Worm (Caenorhabditis elegans) whole organism, young adult: Measurements from ENCODE around the gene glb-9.

Source experiments
- B0336.3 ChIP-seq: fragments of 200-800 bp; sonication (Bioruptor generic); IDR thresholded peaks from 2 replicates; pipeline ENCODE4 v1.3.6; 2022; ENCODE audit warnings: missing genetic modification characterization, missing compliant biosample characterization
- D2030.7 ChIP-seq: fragments of 200-800 bp; sonication (Bioruptor generic); IDR thresholded peaks from 2 replicates; pipeline ENCODE4 v1.3.6; 2022; ENCODE audit warnings: missing genetic modification reagents, missing genetic modification characterization, missing compliant biosample characterization
- F33H1.4 ChIP-seq: fragments of 200-800 bp; sonication (Bioruptor generic); IDR thresholded peaks from 2 replicates; pipeline ENCODE4 v1.3.6; 2022; ENCODE audit warnings: missing genetic modification reagents, missing genetic modification characterization, missing compliant biosample characterization
- F49E8.2 ChIP-seq: sonication (generic microtip); optimal IDR thresholded peaks from 3 replicates; lab custom pipeline; 2017; ENCODE audit warnings: missing genetic modification characterization, mild to moderate bottlenecking, missing compliant biosample characterization, antibody characterized with exemption, moderate library complexity; ENCODE audit not compliant: insufficient read depth
- F52B5.7 ChIP-seq: sonication (generic microtip); optimal IDR thresholded peaks from 2 replicates; lab custom pipeline; 2016; ENCODE audit warnings: mild to moderate bottlenecking, missing genetic modification characterization, missing compliant biosample characterization
- F57A8.1 ChIP-seq: fragments of 200-800 bp; sonication (Bioruptor generic); optimal IDR thresholded peaks from 2 replicates; lab custom pipeline; 2018; ENCODE audit warnings: mild to moderate bottlenecking, missing genetic modification characterization, moderate library complexity, missing compliant biosample characterization
- T26A5.8 ChIP-seq: sonication (generic microtip); optimal IDR thresholded peaks from 2 replicates; lab custom pipeline; 2016; ENCODE audit warnings: missing genetic modification characterization, missing compliant biosample characterization
- aptf-3 ChIP-seq: fragments of 200-800 bp; sonication (Bioruptor generic); IDR thresholded peaks from 2 replicates; pipeline ENCODE4 v1.3.6; 2022; ENCODE audit warnings: missing genetic modification characterization, missing compliant biosample characterization
- atf-7 ChIP-seq: sonication (generic microtip); optimal IDR thresholded peaks from 2 replicates; lab custom pipeline; 2017; ENCODE audit warnings: mild to moderate bottlenecking, missing genetic modification characterization, missing compliant biosample characterization
- attf-3 ChIP-seq: fragments of 200-800 bp; sonication (Bioruptor generic); conservative IDR thresholded peaks from 2 replicates; pipeline ENCODE4 v1.3.6; 2022; ENCODE audit warnings: missing genetic modification reagents, missing genetic modification characterization, missing compliant biosample characterization
- bed-1 ChIP-seq: fragments of 200-800 bp; sonication (Bioruptor generic); IDR thresholded peaks from 2 replicates; pipeline ENCODE4 v1.3.6; 2022; ENCODE audit warnings: missing genetic modification reagents, missing genetic modification characterization, missing compliant biosample characterization
- ceh-79 ChIP-seq: sonication (generic microtip); optimal IDR thresholded peaks from 2 replicates; lab custom pipeline; 2017; ENCODE audit warnings: mild to moderate bottlenecking, missing genetic modification characterization, missing compliant biosample characterization
- efl-1 ChIP-seq: fragments of 150-350 bp; optimal IDR thresholded peaks from 2 replicates; lab custom pipeline; 2014; ENCODE audit warnings: missing biosample characterization, missing genetic modification reagents, missing genetic modification characterization
- egl-44 ChIP-seq: fragments of 200-800 bp; sonication (Bioruptor generic); IDR thresholded peaks from 2 replicates; pipeline ENCODE4 v1.3.6; 2022; ENCODE audit warnings: missing genetic modification reagents, missing genetic modification characterization, missing compliant biosample characterization
- gei-17 ChIP-seq: fragments of 200-800 bp; sonication (Bioruptor generic); optimal IDR thresholded peaks from 2 replicates; lab custom pipeline; 2018; ENCODE audit warnings: mild to moderate bottlenecking, missing genetic modification characterization, missing compliant biosample characterization
- him-1 ChIP-seq: sonication (generic microtip); optimal IDR thresholded peaks from 2 replicates; lab custom pipeline; 2016; ENCODE audit warnings: missing genotype, missing genetic modification reagents, missing genetic modification characterization, missing compliant biosample characterization
- hmg-20 ChIP-seq: fragments of 200-800 bp; sonication (Bioruptor generic); IDR thresholded peaks from 2 replicates; pipeline ENCODE4 v1.3.6; 2022; ENCODE audit warnings: missing genetic modification reagents, missing genetic modification characterization, missing compliant biosample characterization
- lag-1 ChIP-seq: fragments of 200-800 bp; sonication (Bioruptor generic); IDR thresholded peaks from 2 replicates; pipeline ENCODE4 v1.3.6; 2022; ENCODE audit warnings: missing genetic modification reagents, missing genetic modification characterization, missing compliant biosample characterization
- let-607 ChIP-seq, 2 experiments: fragments of 200-800 bp in 1 of 2; sonication (Bioruptor generic) in 1 of 2; sonication (generic microtip) in 1 of 2; optimal IDR thresholded peaks; 2 replicates each; lab custom pipeline; 2016 to 2018; ENCODE audit warnings: mild to moderate bottlenecking in 2 of 2, missing compliant biosample characterization in 2 of 2, missing genetic modification characterization in 2 of 2, moderate library complexity in 2 of 2, missing genotype in 1 of 2
- lin-26 ChIP-seq: fragments of 200-800 bp; sonication (Bioruptor generic); IDR thresholded peaks from 2 replicates; pipeline ENCODE4 v1.3.6; 2022; ENCODE audit warnings: missing genetic modification reagents, missing genetic modification characterization, missing compliant biosample characterization
- lin-40 ChIP-seq: sonication (generic microtip); optimal IDR thresholded peaks from 2 replicates; lab custom pipeline; 2016; ENCODE audit warnings: missing genetic modification characterization, mild to moderate bottlenecking, missing compliant biosample characterization, missing genotype, missing genetic modification reagents
- lir-1 ChIP-seq: fragments of 200-800 bp; sonication (Bioruptor generic); conservative IDR thresholded peaks from 2 replicates; pipeline ENCODE4 v1.3.6; 2022; ENCODE audit warnings: missing genetic modification reagents, missing genetic modification characterization, missing compliant biosample characterization
- madf-10 ChIP-seq: sonication (generic microtip); optimal IDR thresholded peaks from 2 replicates; lab custom pipeline; 2016; ENCODE audit warnings: mild to moderate bottlenecking, missing genetic modification characterization, missing compliant biosample characterization
- madf-3 ChIP-seq: fragments of 200-800 bp; sonication (Bioruptor generic); IDR thresholded peaks from 2 replicates; pipeline ENCODE4 v1.3.6; 2022; ENCODE audit warnings: missing genetic modification reagents, missing genetic modification characterization, missing compliant biosample characterization
- madf-6 ChIP-seq: fragments of 200-800 bp; sonication (Bioruptor generic); IDR thresholded peaks from 2 replicates; pipeline ENCODE4 v1.3.6; 2022; ENCODE audit warnings: missing genetic modification reagents, missing genetic modification characterization, missing compliant biosample characterization
- madf-8 ChIP-seq: fragments of 200-800 bp; sonication (Bioruptor generic); conservative IDR thresholded peaks from 2 replicates; pipeline ENCODE4 v1.3.6; 2022; ENCODE audit warnings: missing genetic modification reagents, missing genetic modification characterization, missing compliant biosample characterization
- mxl-1 ChIP-seq: sonication (generic microtip); optimal IDR thresholded peaks from 2 replicates; lab custom pipeline; 2016; ENCODE audit warnings: missing genetic modification characterization, missing compliant biosample characterization
- nfyb-1 ChIP-seq: fragments of 200-800 bp; sonication (Bioruptor generic); IDR thresholded peaks from 2 replicates; pipeline ENCODE4 v1.3.6; 2022; ENCODE audit warnings: missing genetic modification reagents, missing genetic modification characterization, missing compliant biosample characterization
- nhr-120 ChIP-seq: fragments of 200-800 bp; sonication (Bioruptor generic); IDR thresholded peaks from 2 replicates; pipeline ENCODE4 v1.3.6; 2022; ENCODE audit warnings: missing genetic modification characterization, missing compliant biosample characterization
- nhr-90 ChIP-seq: sonication (generic microtip); optimal IDR thresholded peaks from 2 replicates; lab custom pipeline; 2016; ENCODE audit warnings: missing genotype, mild to moderate bottlenecking, missing genetic modification characterization, missing compliant biosample characterization
- pha-4 ChIP-seq: fragments of 150-350 bp; sonication (generic microtip); optimal IDR thresholded peaks from 2 replicates; lab custom pipeline; 2014; ENCODE audit warnings: missing biosample characterization, missing genetic modification reagents, missing genetic modification characterization
- rcor-1 ChIP-seq: fragments of 200-800 bp; sonication (Bioruptor generic); IDR thresholded peaks from 2 replicates; pipeline ENCODE4 v1.3.6; 2022; ENCODE audit warnings: missing genetic modification reagents, missing genetic modification characterization, missing compliant biosample characterization
- rec-8 ChIP-seq, 2 experiments: sonication (generic microtip); optimal IDR thresholded peaks; 2 replicates each; lab custom pipeline; 2016; ENCODE audit warnings: mild to moderate bottlenecking in 2 of 2, missing genetic modification characterization in 2 of 2, missing genetic modification reagents in 2 of 2, missing genotype in 2 of 2, missing biosample characterization in 1 of 2, missing compliant biosample characterization in 1 of 2, moderate library complexity in 1 of 2
- repo-1 ChIP-seq: sonication (generic microtip); optimal IDR thresholded peaks from 2 replicates; lab custom pipeline; 2017; ENCODE audit warnings: mild to moderate bottlenecking, missing genetic modification characterization, missing compliant biosample characterization
- rpc-1 ChIP-seq, 2 experiments: fragments of 150-350 bp in 1 of 2; sonication (generic microtip) in 1 of 2; optimal IDR thresholded peaks; 2 replicates each; lab custom pipeline; 2014 to 2018; ENCODE audit warnings: missing biosample characterization in 1 of 2, missing genetic modification characterization in 1 of 2, missing genetic modification reagents in 1 of 2, missing genotype in 1 of 2
- sea-2 ChIP-seq: fragments of 200-800 bp; sonication (Bioruptor generic); IDR thresholded peaks from 2 replicates; pipeline ENCODE4 v1.3.6; 2022; ENCODE audit warnings: missing genetic modification characterization, missing compliant biosample characterization
- somi-1 ChIP-seq: fragments of 200-800 bp; sonication (Bioruptor generic); optimal IDR thresholded peaks from 2 replicates; lab custom pipeline; 2018; ENCODE audit warnings: mild to moderate bottlenecking, missing genetic modification characterization, missing compliant biosample characterization
- unc-62 ChIP-seq: fragments of 150-350 bp; optimal IDR thresholded peaks from 2 replicates; lab custom pipeline; 2014; ENCODE audit warnings: missing biosample characterization, missing genetic modification reagents, missing genetic modification characterization
- ztf-26 ChIP-seq: sonication (generic microtip); optimal IDR thresholded peaks from 2 replicates; lab custom pipeline; 2017; ENCODE audit warnings: missing genetic modification characterization, missing compliant biosample characterization

Gene glb-9

DNA sequence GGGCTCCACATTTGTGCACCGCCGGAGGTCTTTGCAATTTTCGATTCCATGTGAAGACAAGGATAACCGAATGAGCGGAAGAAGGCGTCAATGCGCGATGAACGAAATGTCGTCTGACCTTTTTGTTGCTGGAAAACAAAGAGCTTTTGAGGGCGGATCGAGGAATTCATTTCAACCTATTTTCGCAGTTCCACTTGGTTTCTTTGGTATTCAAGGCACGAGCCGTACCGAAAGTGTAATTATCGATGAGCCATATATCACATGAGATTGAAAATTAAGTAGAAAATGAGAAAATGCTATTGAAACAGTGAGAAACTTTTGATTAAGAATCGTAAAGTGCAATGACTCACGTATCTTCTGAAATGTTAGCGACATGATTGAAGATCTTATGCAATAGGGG, at the start of gene glb-9:
Gene glb-9 (minus strand): TSS at position 101 of the 400 bp plus-strand sequence.
- no peak for TF ChIP-seq lag-1 (GFP tag; lab: Robert Waterston, UW)
- TF ChIP-seq nfyb-1 = no peak
- TF ChIP-seq madf-3 = 0 out of 2 replicates have a peak, but pooled peaks have one; percentile 22
- TF ChIP-seq ztf-26 (tag; lab: Kevin White, UChicago) = no peak
- TF ChIP-seq F57A8.1 (GFP tag; lab: Kevin White, UChicago) = no peak
- no peak for TF ChIP-seq F49E8.2 (tag; lab: Kevin White, UChicago)
- TF ChIP-seq ceh-79 (tag; lab: Kevin White, UChicago) = no peak
- no peak for TF ChIP-seq nhr-90 (tag; lab: Kevin White, UChicago)

DNA sequence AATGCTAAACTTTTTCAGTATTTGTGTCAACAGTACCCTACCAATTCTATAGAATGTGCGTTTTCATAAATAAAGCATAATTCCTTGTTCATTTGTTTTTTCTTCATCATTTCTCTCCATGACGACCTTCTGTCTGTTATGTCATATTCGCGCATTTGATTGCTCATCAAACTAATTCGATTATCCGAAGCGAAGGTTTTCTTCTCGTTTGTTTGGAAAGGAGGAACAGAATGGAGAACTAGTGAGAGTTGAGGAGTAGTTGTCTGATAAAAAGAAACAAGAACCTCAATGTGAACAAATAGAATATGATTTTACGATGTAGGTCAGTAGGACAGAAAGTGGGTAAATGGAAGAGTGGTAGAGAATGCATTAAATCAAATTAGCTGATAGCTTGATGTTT, 43.5 kb upstream of the glb-9 start:
- no peak for TF ChIP-seq gei-17 (GFP tag; lab: Kevin White, UChicago)
- TF ChIP-seq hmg-20 = no peak
- TF ChIP-seq lin-26 (GFP tag; lab: Robert Waterston, UW) = no peak
- no peak for TF ChIP-seq atf-7 (tag; lab: Kevin White, UChicago)
- TF ChIP-seq efl-1 (GFP tag; lab: Kevin White, UChicago) = no peak
- no peak for TF ChIP-seq F52B5.7 (tag; lab: Kevin White, UChicago)
- TF ChIP-seq bed-1 (GFP tag; lab: Robert Waterston, UW) = no peak
- no peak for TF ChIP-seq rec-8 (tag; optimal IDR thresholded peaks at IDR 0.05; lab: Kevin White, UChicago)
- TF ChIP-seq let-607 (tag; optimal IDR thresholded peaks at IDR 0.05; lab: Kevin White, UChicago) = no peak
- no peak for TF ChIP-seq him-1 (tag; lab: Kevin White, UChicago)
- TF ChIP-seq F33H1.4 (GFP tag; lab: Robert Waterston, UW) = no peak
- TF ChIP-seq nhr-120 = no peak
- TF ChIP-seq rcor-1 (GFP tag; lab: Robert Waterston, UW) = no peak
- TF ChIP-seq repo-1 (tag; lab: Kevin White, UChicago) = no peak
- no peak for TF ChIP-seq B0336.3 (GFP tag; lab: Robert Waterston, UW)
- no peak for TF ChIP-seq sea-2 (GFP tag; lab: Robert Waterston, UW)
- TF ChIP-seq unc-62 (GFP tag; lab: Kevin White, UChicago) = no peak
- no peak for TF ChIP-seq attf-3 (GFP tag; lab: Robert Waterston, UW)
- TF ChIP-seq aptf-3 (GFP tag; lab: Robert Waterston, UW) = no peak
- no peak for TF ChIP-seq egl-44 (GFP tag; lab: Robert Waterston, UW)

DNA sequence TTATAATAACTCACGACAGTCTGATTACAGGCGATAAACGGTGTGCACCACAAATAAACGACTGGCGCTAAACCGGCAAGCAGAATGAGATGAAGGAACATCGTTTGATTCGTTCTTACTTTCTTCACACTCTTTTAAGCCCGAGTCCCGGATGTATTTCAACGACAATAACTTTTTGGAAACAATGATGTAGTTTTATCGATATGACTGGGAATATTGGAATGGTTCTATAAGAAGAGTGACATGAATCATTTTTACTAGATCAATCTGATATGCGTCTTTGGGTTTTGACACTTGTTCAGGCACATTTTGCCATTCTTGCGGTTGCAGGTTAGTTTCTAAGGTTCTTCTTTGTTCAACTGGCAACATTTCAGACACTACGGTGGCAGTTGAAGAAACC, 42.4 kb upstream of the glb-9 start, which contains the start of the genes ZK1290.11 and ZK1290.1:
Gene ZK1290.11 (minus strand): TSS at position 101 of the 400 bp plus-strand sequence.
Gene ZK1290.1 (plus strand): TSS at position 271 of the 400 bp plus-strand sequence.
- no peak for TF ChIP-seq D2030.7 (GFP tag; lab: Robert Waterston, UW)

DNA sequence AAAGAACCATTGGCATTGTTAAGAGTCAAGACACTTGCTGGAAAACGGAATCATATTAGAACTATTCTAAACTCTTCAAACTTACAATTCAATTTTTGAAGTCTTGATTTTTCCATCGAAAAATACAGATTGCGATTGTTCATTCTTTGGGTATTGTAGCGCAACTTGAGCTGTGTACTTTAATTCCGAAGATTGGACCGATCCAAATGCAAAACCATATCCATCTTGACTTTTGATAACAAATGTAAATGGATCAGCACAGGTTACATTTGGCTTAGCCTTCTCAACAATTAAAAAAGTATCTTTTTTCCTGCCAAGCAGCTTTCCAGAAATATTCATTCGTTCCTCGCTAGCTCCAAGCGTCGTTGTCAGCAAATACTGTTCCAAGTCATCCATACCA, 41.7 kb upstream of the glb-9 start:
- TF ChIP-seq bed-1 (GFP tag; lab: Robert Waterston, UW) = no peak
- TF ChIP-seq somi-1 (GFP tag; lab: Kevin White, UChicago) = no peak
- TF ChIP-seq nhr-120 = no peak
- TF ChIP-seq pha-4 (tag; lab: Kevin White, UChicago) = no peak
- no peak for TF ChIP-seq T26A5.8
- no peak for TF ChIP-seq madf-10
- no peak for TF ChIP-seq madf-6 (GFP tag; lab: Robert Waterston, UW)
- TF ChIP-seq lin-40 (tag; lab: Kevin White, UChicago) = no peak
- no peak for TF ChIP-seq F33H1.4 (GFP tag; lab: Robert Waterston, UW)
- TF ChIP-seq mxl-1 (tag; lab: Kevin White, UChicago) = no peak
- no peak for TF ChIP-seq lin-26 (GFP tag; lab: Robert Waterston, UW)
- no peak for TF ChIP-seq unc-62 (GFP tag; lab: Kevin White, UChicago)
- TF ChIP-seq D2030.7 (GFP tag; lab: Robert Waterston, UW) = no peak
- TF ChIP-seq rpc-1 (optimal IDR thresholded peaks at IDR 0.05; lab: Kevin White, UChicago) = no peak
- no peak for TF ChIP-seq rpc-1 (tag; optimal IDR thresholded peaks at IDR 0.05; lab: Kevin White, UChicago)
- TF ChIP-seq lir-1 (GFP tag; lab: Robert Waterston, UW) = no peak
- no peak for TF ChIP-seq ceh-79 (tag; lab: Kevin White, UChicago)
- no peak for TF ChIP-seq madf-8 (GFP tag; lab: Robert Waterston, UW)
